Fruit fly (Drosophila melanogaster) whole organism, embryonic: Measurements from ENCODE around the gene Mob3.
A peak's percentile ranks its signal among the peaks of the same experiment; 100 is the strongest.

Experiments
- Bteb2 ChIP-seq: fragments of 200-800 bp; sonication (Bioruptor generic); optimal IDR thresholded peaks from 2 replicates; lab custom pipeline; 2016; ENCODE audit warnings: missing biosample characterization, missing genetic modification characterization
- CG10209 ChIP-seq: fragments of 200-800 bp; sonication (Bioruptor generic); optimal IDR thresholded peaks from 3 replicates; lab custom pipeline; 2017; ENCODE audit warnings: missing biosample characterization, mild to moderate bottlenecking, missing genetic modification characterization, missing genetic modification reagents
- CG10366 ChIP-seq: fragments of 200-800 bp; sonication (Bioruptor generic); IDR thresholded peaks from 2 replicates; pipeline ENCODE4 v1.3.6; 2022; ENCODE audit warnings: missing biosample characterization, missing genetic modification characterization
- CG10462 ChIP-seq: fragments of 200-800 bp; sonication (Bioruptor generic); optimal IDR thresholded peaks from 2 replicates; lab custom pipeline; 2016; ENCODE audit warnings: missing biosample characterization, missing genetic modification characterization
- CG11093 ChIP-seq: fragments of 200-800 bp; sonication (Bioruptor generic); IDR thresholded peaks from 3 replicates; pipeline ENCODE4 v1.3.6; 2022; ENCODE audit warnings: missing biosample characterization, missing genetic modification characterization
- CG11398 ChIP-seq: fragments of 200-800 bp; sonication (Bioruptor generic); optimal IDR thresholded peaks from 2 replicates; lab custom pipeline; 2016; ENCODE audit warnings: missing biosample characterization, missing genetic modification characterization
- CG12659 ChIP-seq: fragments of 200-800 bp; sonication (Bioruptor generic); optimal IDR thresholded peaks from 3 replicates; lab custom pipeline; 2017; ENCODE audit warnings: mild to moderate bottlenecking, missing biosample characterization, missing genetic modification reagents, missing genetic modification characterization
- CG13624 ChIP-seq: fragments of 200-800 bp; sonication (Bioruptor generic); optimal IDR thresholded peaks from 2 replicates; lab custom pipeline; 2016; ENCODE audit warnings: missing biosample characterization, missing genetic modification characterization
- CG14050 ChIP-seq: fragments of 200-800 bp; sonication (Bioruptor generic); IDR thresholded peaks from 3 replicates; pipeline ENCODE4 v1.3.6; 2022; ENCODE audit warnings: missing biosample characterization, missing genetic modification characterization
- CG14710 ChIP-seq: fragments of 200-800 bp; sonication (Bioruptor generic); optimal IDR thresholded peaks from 3 replicates; lab custom pipeline; 2019; ENCODE audit warnings: missing biosample characterization, mild to moderate bottlenecking, missing genetic modification characterization, moderate library complexity
- CG17802 ChIP-seq: fragments of 200-800 bp; sonication (Bioruptor generic); optimal IDR thresholded peaks from 2 replicates; lab custom pipeline; 2018; ENCODE audit warnings: missing biosample characterization, mild to moderate bottlenecking, missing genetic modification characterization, moderate library complexity
- CG17912 ChIP-seq: fragments of 200-800 bp; sonication (Bioruptor generic); optimal IDR thresholded peaks from 2 replicates; lab custom pipeline; 2018; ENCODE audit warnings: missing biosample characterization, mild to moderate bottlenecking, missing genetic modification characterization
- CG2875 ChIP-seq: fragments of 200-800 bp; sonication (Bioruptor generic); optimal IDR thresholded peaks from 2 replicates; lab custom pipeline; 2017; ENCODE audit warnings: missing biosample characterization, mild to moderate bottlenecking, missing genetic modification characterization, missing genetic modification reagents
- CG3163 ChIP-seq: fragments of 200-800 bp; sonication (Bioruptor generic); optimal IDR thresholded peaks from 3 replicates; lab custom pipeline; 2016; ENCODE audit warnings: missing biosample characterization, missing genetic modification characterization
- CG32532 ChIP-seq: fragments of 200-800 bp; sonication (Bioruptor generic); IDR thresholded peaks from 2 replicates; pipeline ENCODE4 v1.3.6; 2022; ENCODE audit warnings: missing biosample characterization, missing genetic modification characterization
- CG33213 ChIP-seq: fragments of 200-800 bp; sonication (Bioruptor generic); optimal IDR thresholded peaks from 3 replicates; lab custom pipeline; 2016; ENCODE audit warnings: missing biosample characterization, missing genetic modification characterization
- CG33557 ChIP-seq: fragments of 200-800 bp; sonication (Bioruptor generic); optimal IDR thresholded peaks from 2 replicates; lab custom pipeline; 2019; ENCODE audit warnings: missing biosample characterization, mild to moderate bottlenecking, missing genetic modification characterization, moderate library complexity
- CG4730 ChIP-seq: fragments of 200-800 bp; sonication (Bioruptor generic); IDR thresholded peaks from 2 replicates; pipeline ENCODE4 v1.3.6; 2022; ENCODE audit warnings: missing biosample characterization, missing genetic modification characterization
- CG6689 ChIP-seq: fragments of 200-800 bp; sonication (Bioruptor generic); IDR thresholded peaks from 2 replicates; pipeline ENCODE4 v1.3.6; 2022; ENCODE audit warnings: missing biosample characterization, missing genetic modification characterization
- CG9609 ChIP-seq: fragments of 200-800 bp; sonication (Bioruptor generic); optimal IDR thresholded peaks from 3 replicates; lab custom pipeline; 2016; ENCODE audit warnings: missing biosample characterization, missing genetic modification characterization
- CG9797 ChIP-seq: fragments of 200-800 bp; sonication (Bioruptor generic); optimal IDR thresholded peaks from 3 replicates; lab custom pipeline; 2018; ENCODE audit warnings: missing biosample characterization, mild to moderate bottlenecking, missing genetic modification characterization
- Dad ChIP-seq: fragments of 200-800 bp; sonication (Bioruptor generic); optimal IDR thresholded peaks from 3 replicates; lab custom pipeline; 2016; ENCODE audit warnings: missing biosample characterization, missing genetic modification characterization
- Dref ChIP-seq: fragments of 200-800 bp; sonication (Bioruptor generic); IDR thresholded peaks from 2 replicates; pipeline ENCODE4 v1.3.6; 2022; ENCODE audit warnings: missing biosample characterization, missing genetic modification characterization
- Eip74EF ChIP-seq, 2 experiments: fragments of 200-800 bp in 1 of 2; fragments of >200 bp in 1 of 2; sonication (Bioruptor generic) in 1 of 2; optimal IDR thresholded peaks; 2 replicates each; lab custom pipeline; 2017 to 2019; ENCODE audit warnings: missing biosample characterization in 2 of 2, missing genetic modification characterization in 2 of 2, mild to moderate bottlenecking in 1 of 2, moderate library complexity in 1 of 2
- Ets65A ChIP-seq: fragments of 200-800 bp; sonication (Bioruptor generic); peaks from one replicate; lab custom pipeline; 2016; ENCODE audit warnings: missing biosample characterization, missing genetic modification characterization
- Gug ChIP-seq: fragments of 200-800 bp; sonication (Bioruptor generic); IDR thresholded peaks from 4 replicates; pipeline ENCODE4 v1.3.6; 2022; ENCODE audit warnings: missing biosample characterization, missing genetic modification characterization
- Med ChIP-seq: fragments of 200-800 bp; sonication (Bioruptor generic); peaks from one replicate; lab custom pipeline; 2016; ENCODE audit warnings: missing biosample characterization, missing genetic modification characterization, mild to moderate bottlenecking, inconsistent platforms, moderate library complexity
- NFAT ChIP-seq: fragments of 200-800 bp; sonication (Bioruptor generic); IDR thresholded peaks from 2 replicates; pipeline ENCODE4 v1.3.6; 2022; ENCODE audit warnings: missing biosample characterization, missing genetic modification characterization
- Ravus ChIP-seq: fragments of 200-800 bp; sonication (Bioruptor generic); IDR thresholded peaks from 2 replicates; pipeline ENCODE4 v1.3.6; 2022; ENCODE audit warnings: missing biosample characterization, missing genetic modification characterization
- Sox100B ChIP-seq: fragments of 200-800 bp; sonication (Bioruptor generic); optimal IDR thresholded peaks from 3 replicates; lab custom pipeline; 2018; ENCODE audit warnings: missing biosample characterization, mild to moderate bottlenecking, missing genetic modification characterization
- Xrp1 ChIP-seq: fragments of 200-800 bp; sonication (Bioruptor generic); IDR thresholded peaks from 2 replicates; pipeline ENCODE4 v1.3.6; 2022; ENCODE audit warnings: missing biosample characterization, missing genetic modification characterization
- cad ChIP-seq: fragments of >200 bp; optimal IDR thresholded peaks from 2 replicates; lab custom pipeline; 2017; ENCODE audit warnings: missing biosample characterization, missing genetic modification characterization
- ems ChIP-seq: fragments of 200-800 bp; sonication (Bioruptor generic); optimal IDR thresholded peaks from 3 replicates; lab custom pipeline; 2016; ENCODE audit warnings: missing biosample characterization, missing genetic modification characterization
- esg ChIP-seq: fragments of 200-800 bp; sonication (Bioruptor generic); conservative IDR thresholded peaks from 2 replicates; pipeline ENCODE4 v1.3.6; 2022; ENCODE audit warnings: missing biosample characterization, missing genetic modification characterization
- grau ChIP-seq: fragments of 200-800 bp; optimal IDR thresholded peaks from 3 replicates; lab custom pipeline; 2019; ENCODE audit warnings: missing biosample characterization, mild to moderate bottlenecking, missing genetic modification characterization, moderate library complexity
- hb ChIP-seq: fragments of 200-800 bp; sonication (Bioruptor generic); IDR thresholded peaks from 3 replicates; pipeline ENCODE4 v1.3.6; 2022; ENCODE audit warnings: missing biosample characterization, missing genetic modification characterization; ENCODE audit not compliant: partially characterized antibody
- lbe ChIP-seq: fragments of 200-800 bp; sonication (Bioruptor generic); optimal IDR thresholded peaks from 2 replicates; lab custom pipeline; 2016; ENCODE audit warnings: missing biosample characterization, mild to moderate bottlenecking, missing genetic modification characterization
- maf-S ChIP-seq: fragments of 200-800 bp; sonication (Bioruptor generic); optimal IDR thresholded peaks from 2 replicates; lab custom pipeline; 2016; ENCODE audit warnings: missing biosample characterization, missing genetic modification characterization
- mam ChIP-seq: fragments of 200-800 bp; sonication (Bioruptor generic); optimal IDR thresholded peaks from 3 replicates; lab custom pipeline; 2016; ENCODE audit warnings: missing biosample characterization, missing genetic modification characterization
- pita ChIP-seq: fragments of 200-800 bp; sonication (Bioruptor generic); optimal IDR thresholded peaks from 2 replicates; lab custom pipeline; 2017; ENCODE audit warnings: missing biosample characterization, mild to moderate bottlenecking, missing genetic modification characterization
- pros ChIP-seq: fragments of 200-800 bp; sonication (Bioruptor generic); optimal IDR thresholded peaks from 3 replicates; lab custom pipeline; 2019; ENCODE audit warnings: missing biosample characterization, mild to moderate bottlenecking, missing genetic modification characterization, moderate library complexity
- sd ChIP-seq: fragments of 200-800 bp; sonication (Bioruptor generic); optimal IDR thresholded peaks from 3 replicates; lab custom pipeline; 2018; ENCODE audit warnings: missing biosample characterization, mild to moderate bottlenecking, missing genetic modification characterization, moderate library complexity
- sens ChIP-seq: fragments of 200-800 bp; sonication (Bioruptor generic); peaks from one replicate; lab custom pipeline; 2016; ENCODE audit warnings: missing biosample characterization, missing genetic modification characterization
- trem ChIP-seq: fragments of 200-800 bp; optimal IDR thresholded peaks from 3 replicates; lab custom pipeline; 2019; ENCODE audit warnings: missing biosample characterization, mild to moderate bottlenecking, missing genetic modification characterization, moderate library complexity
- tup ChIP-seq: fragments of 200-800 bp; sonication (Bioruptor generic); optimal IDR thresholded peaks from 2 replicates; lab custom pipeline; 2016; ENCODE audit warnings: missing biosample characterization, mild to moderate bottlenecking, missing genetic modification characterization, moderate library complexity
- vfl ChIP-seq: fragments of 200-800 bp; sonication (Bioruptor generic); optimal IDR thresholded peaks from 2 replicates; lab custom pipeline; 2016; ENCODE audit warnings: missing biosample characterization, missing genetic modification characterization
- vnd ChIP-seq: fragments of 200-800 bp; sonication (Bioruptor generic); IDR thresholded peaks from 3 replicates; pipeline ENCODE4 v1.3.6; 2022; ENCODE audit warnings: missing biosample characterization, missing genetic modification characterization; ENCODE audit not compliant: partially characterized antibody

Mob3 gene

dm6 chr2L:10306518-10307260, 41.6 kb downstream of the Mob3 start, which contains the start of the genes CG5390 and CG4968 (continued):
- peak; percentile 59 for TF ChIP-seq CG10209 (GFP tag; lab: Kevin White, UChicago)
- peak in 1 of 2 experiments; percentile 46 for TF ChIP-seq Eip74EF (GFP tag; optimal IDR thresholded peaks at IDR 0.05; lab: Kevin White, UChicago)
- peak; percentile 65 for TF ChIP-seq Sox100B (GFP tag; lab: Kevin White, UChicago)
- TF ChIP-seq grau (tag; lab: Kevin White, UChicago), result peak; percentile 78
- TF ChIP-seq pros (GFP tag; lab: Kevin White, UChicago), result peak; percentile 61
- TF ChIP-seq CG10462, result no peak
- TF ChIP-seq sd, result peak; percentile 71
- TF ChIP-seq Dad, result peak; percentile 8
- TF ChIP-seq CG17912, result no peak
- TF ChIP-seq CG3163, result no peak
- TF ChIP-seq esg (GFP tag; lab: Robert Waterston, UW), result peak; percentile 13; the same call in 1 of the 2 replicates
- TF ChIP-seq lbe (GFP tag; lab: Kevin White, UChicago), result peak; percentile 88
- no peak for TF ChIP-seq CG2875 (GFP tag; lab: Kevin White, UChicago)
- TF ChIP-seq Gug (GFP tag; lab: Robert Waterston, UW), result no peak

dm6 chr2L:10310614-10311382, 45.7 kb downstream of the Mob3 start, which contains the start of gene Cdk5alpha:
Gene Cdk5alpha, minus strand, starts transcription at chr2L:10310956.
- TF ChIP-seq Bteb2 (peak; percentile 1), CG12659 (GFP tag; lab: Kevin White, UChicago) (no peak), CG2875 (GFP tag; lab: Kevin White, UChicago) (no peak), Dref (no peak), hb (no peak), Xrp1 (GFP tag; lab: Robert Waterston, UW) (no peak), sens (peak; percentile 85), CG17802 (tag; lab: Kevin White, UChicago) (no peak), CG14710 (peak; percentile 5), tup (GFP tag; lab: Kevin White, UChicago) (no peak), CG13624 (GFP tag; lab: Kevin White, UChicago) (peak; percentile 3), CG33557 (GFP tag; lab: Kevin White, UChicago) (no peak), trem (peak; percentile 31), CG11398 (GFP tag; lab: Kevin White, UChicago) (no peak), vfl (GFP tag; lab: Kevin White, UChicago) (no peak), CG14050 (GFP tag; lab: Robert Waterston, UW) (no peak), CG9609 (GFP tag; lab: Kevin White, UChicago) (no peak), vnd (GFP tag; lab: Robert Waterston, UW) (no peak), CG10209 (GFP tag; lab: Kevin White, UChicago) (no peak), CG4730 (no peak), maf-S (no peak), NFAT (GFP tag; lab: Robert Waterston, UW) (no peak), CG9797 (GFP tag; lab: Kevin White, UChicago) (no peak), pita (GFP tag; lab: Kevin White, UChicago) (no peak), Med (peak; percentile 79), CG6689 (GFP tag; lab: Robert Waterston, UW) (no peak), Sox100B (GFP tag; lab: Kevin White, UChicago) (no peak), ems (GFP tag; lab: Kevin White, UChicago) (peak; percentile 17), CG33213 (GFP tag; lab: Kevin White, UChicago) (peak; percentile 0), mam (no peak), CG32532 (no peak), cad (no peak), CG10366 (GFP tag; lab: Robert Waterston, UW) (no peak), Ravus (GFP tag; lab: Robert Waterston, UW) (no peak), Ets65A (peak; percentile 79), CG11093 (GFP tag; lab: Robert Waterston, UW) (no peak)
